Fruit fly (Drosophila melanogaster): ENCODE measurements around the gene nero.

Gene nero

dm6 chr3R:31776583-31777362 is 29.4 kb upstream of the nero start, which contains the start of the genes CG2126 and faf (continued):
- TF ChIP-seq CG31627 (GFP tag; optimal IDR thresholded peaks at IDR 0.05) = no peak
- no peak for TF ChIP-seq salr (GFP tag; optimal IDR thresholded peaks at IDR 0.05)
- TF ChIP-seq topi (GFP tag; optimal IDR thresholded peaks at IDR 0.05) = no peak
- no peak for TF ChIP-seq CG4318 (GFP tag; optimal IDR thresholded peaks at IDR 0.05)
- no peak for TF ChIP-seq CG6808 (GFP tag; optimal IDR thresholded peaks at IDR 0.05)
- TF ChIP-seq CG11762 (GFP tag; optimal IDR thresholded peaks at IDR 0.05; ENCODE audit: insufficient read depth) = peak; percentile 39
- peak; percentile 63 for TF ChIP-seq Gug (GFP tag; IDR thresholded peaks at IDR 0.05)
- peak; percentile 56 for TF ChIP-seq CG34406 (GFP tag; optimal IDR thresholded peaks at IDR 0.05)
- TF ChIP-seq CG3032 (tag; optimal IDR thresholded peaks at IDR 0.05) = peak; percentile 72
- no peak for TF ChIP-seq CG6854 (GFP tag; optimal IDR thresholded peaks at IDR 0.05)
- peak; percentile 39 for TF ChIP-seq Eip93F (GFP tag; optimal IDR thresholded peaks at IDR 0.05)
- peak; percentile 5 for TF ChIP-seq vri (GFP tag; optimal IDR thresholded peaks at IDR 0.05)
- TF ChIP-seq CG8632 (GFP tag; optimal IDR thresholded peaks at IDR 0.05) = peak; percentile 70
- peak; percentile 68 for TF ChIP-seq esn (GFP tag; optimal IDR thresholded peaks at IDR 0.05)
- TF ChIP-seq ss (GFP tag; optimal IDR thresholded peaks at IDR 0.05) = no peak
- peak; percentile 42 for TF ChIP-seq Blimp-1 (GFP tag; optimal IDR thresholded peaks at IDR 0.05)
- TF ChIP-seq CG11294 (GFP tag; IDR thresholded peaks at IDR 0.05) = peak; percentile 34; the same call in 1 of the 2 replicates
- peak; percentile 58 for TF ChIP-seq CG15336 (GFP tag; IDR thresholded peaks at IDR 0.05)
- TF ChIP-seq fd59A (GFP tag; optimal IDR thresholded peaks at IDR 0.05) = no peak
- TF ChIP-seq CG11902 (GFP tag; optimal IDR thresholded peaks at IDR 0.05) = no peak
- no peak for TF ChIP-seq dac (GFP tag; optimal IDR thresholded peaks at IDR 0.05)
- no peak for TF ChIP-seq CG6276 (GFP tag; optimal IDR thresholded peaks at IDR 0.05)
- no peak for TF ChIP-seq CG1621 (tag; optimal IDR thresholded peaks at IDR 0.05)
- no peak for TF ChIP-seq CG3919 (GFP tag; optimal IDR thresholded peaks at IDR 0.05)
- TF ChIP-seq Met (GFP tag; optimal IDR thresholded peaks at IDR 0.05) = no peak
- no peak for TF ChIP-seq dsx (GFP tag; optimal IDR thresholded peaks at IDR 0.05; ENCODE audit: poor library complexity, severe bottlenecking)
- no peak for TF ChIP-seq cyc (GFP tag; optimal IDR thresholded peaks at IDR 0.05)
- TF ChIP-seq Smox (GFP tag; optimal IDR thresholded peaks at IDR 0.05) = no peak
- peak; percentile 44 for TF ChIP-seq Sox14 (GFP tag; optimal IDR thresholded peaks at IDR 0.05)
- TF ChIP-seq CG16779 (tag; optimal IDR thresholded peaks at IDR 0.05) = no peak
- peak; percentile 53 for TF ChIP-seq CG6792 (GFP tag; optimal IDR thresholded peaks at IDR 0.05)
- no peak for TF ChIP-seq CG7368 (GFP tag; optimal IDR thresholded peaks at IDR 0.05)
- no peak for TF ChIP-seq Hr39 (GFP tag; optimal IDR thresholded peaks at IDR 0.05)
- peak; percentile 64; the same call in 2 of the 3 replicates for TF ChIP-seq CG6163 (GFP tag; IDR thresholded peaks at IDR 0.05)
- TF ChIP-seq net (GFP tag; optimal IDR thresholded peaks at IDR 0.05) = peak; percentile 64
- no peak for TF ChIP-seq spab (GFP tag; optimal IDR thresholded peaks at IDR 0.05)

dm6 chr3R:31771790-31772576 is 24.6 kb upstream of the nero start, which contains the start of the genes betaGlu and sip3:
TSS of gene betaGlu (minus strand) at chr3R:31771848.
TSS of gene sip3 (plus strand) at chr3R:31772219.
- TF ChIP-seq CG31627 (GFP tag; optimal IDR thresholded peaks at IDR 0.05) (peak; percentile 26), Hr39 (GFP tag; optimal IDR thresholded peaks at IDR 0.05) (peak; percentile 21), CG32006 (GFP tag; optimal IDR thresholded peaks at IDR 0.05) (no peak), CG7368 (GFP tag; optimal IDR thresholded peaks at IDR 0.05) (no peak), Hr4 (GFP tag; optimal IDR thresholded peaks at IDR 0.05) (peak; percentile 14), topi (GFP tag; optimal IDR thresholded peaks at IDR 0.05) (peak; percentile 33), CG3032 (tag; optimal IDR thresholded peaks at IDR 0.05) (peak; percentile 6), cyc (GFP tag; optimal IDR thresholded peaks at IDR 0.05) (peak; percentile 12), Hr38 (GFP tag; optimal IDR thresholded peaks at IDR 0.05) (no peak), Eip78C (GFP tag) (peak; percentile 82), Eip75B (GFP tag; optimal IDR thresholded peaks at IDR 0.05) (peak; percentile 18), svp (GFP tag) (peak; percentile 90), achi (GFP tag; optimal IDR thresholded peaks at IDR 0.05) (peak; percentile 61), acj6 (GFP tag; optimal IDR thresholded peaks at IDR 0.05) (peak; percentile 1), ss (GFP tag; optimal IDR thresholded peaks at IDR 0.05) (peak in 1 of 2 experiments; percentile 4), Sox14 (GFP tag; optimal IDR thresholded peaks at IDR 0.05) (peak; percentile 40), esn (GFP tag; optimal IDR thresholded peaks at IDR 0.05) (peak; percentile 48), CG10669 (GFP tag; optimal IDR thresholded peaks at IDR 0.05) (no peak), CG16779 (tag; optimal IDR thresholded peaks at IDR 0.05) (no peak), vri (GFP tag; optimal IDR thresholded peaks at IDR 0.05) (peak; percentile 74)

Measured in whole organism, prepupa.